Fruit fly (Drosophila melanogaster) whole organism, adult: Measurements from ENCODE around the gene mRRF1.

Source experiments
- CG11617 ChIP-seq: fragments of 200-800 bp; sonication (Bioruptor generic); optimal IDR thresholded peaks from 2 replicates; lab custom pipeline; 2017; ENCODE audit warnings: mild to moderate bottlenecking, missing biosample characterization, missing genetic modification reagents, missing genetic modification characterization
- CG12768 ChIP-seq: fragments of 200-800 bp; sonication (Bioruptor generic); optimal IDR thresholded peaks from 2 replicates; lab custom pipeline; 2017; ENCODE audit warnings: missing biosample characterization, missing genetic modification characterization, mild to moderate bottlenecking, moderate library complexity, missing genetic modification reagents
- CG14711 ChIP-seq: fragments of 200-800 bp; sonication (Bioruptor generic); optimal IDR thresholded peaks from 2 replicates; lab custom pipeline; 2018; ENCODE audit warnings: missing biosample characterization, mild to moderate bottlenecking, missing genetic modification characterization, moderate library complexity
- CG1620 ChIP-seq: fragments of 200-800 bp; sonication (Bioruptor generic); optimal IDR thresholded peaks from 2 replicates; lab custom pipeline; 2016; ENCODE audit warnings: missing biosample characterization, missing genetic modification characterization
- CG33017 ChIP-seq: fragments of 200-800 bp; sonication (Bioruptor generic); optimal IDR thresholded peaks from 2 replicates; lab custom pipeline; 2018; ENCODE audit warnings: missing biosample characterization, mild to moderate bottlenecking, missing genetic modification characterization, moderate library complexity
- CG5204 ChIP-seq: fragments of 200-800 bp; sonication (Bioruptor generic); optimal IDR thresholded peaks from 2 replicates; lab custom pipeline; 2016; ENCODE audit warnings: missing biosample characterization, missing genetic modification characterization
- CG7045 ChIP-seq: fragments of 200-800 bp; sonication (Bioruptor generic); optimal IDR thresholded peaks from 2 replicates; lab custom pipeline; 2017; ENCODE audit warnings: missing biosample characterization, mild to moderate bottlenecking, missing genetic modification characterization
- CG7101 ChIP-seq: fragments of 200-800 bp; sonication (Bioruptor generic); optimal IDR thresholded peaks from 2 replicates; lab custom pipeline; 2018; ENCODE audit warnings: missing biosample characterization, mild to moderate bottlenecking, missing genetic modification characterization, moderate library complexity
- Clk ChIP-seq: fragments of 200-800 bp; sonication (Bioruptor generic); optimal IDR thresholded peaks from 2 replicates; lab custom pipeline; 2017; ENCODE audit warnings: missing biosample characterization, missing genetic modification characterization
- Crg-1 ChIP-seq: fragments of 200-800 bp; sonication (Bioruptor generic); optimal IDR thresholded peaks from 2 replicates; lab custom pipeline; 2016; ENCODE audit warnings: missing biosample characterization, missing genetic modification characterization
- Hr96 ChIP-seq: fragments of 200-800 bp; sonication (Bioruptor generic); optimal IDR thresholded peaks from 2 replicates; lab custom pipeline; 2016; ENCODE audit warnings: missing biosample characterization, missing genetic modification characterization
- Mnt ChIP-seq: fragments of 200-800 bp; sonication (Bioruptor generic); optimal IDR thresholded peaks from 2 replicates; lab custom pipeline; 2016; ENCODE audit warnings: missing biosample characterization, mild to moderate bottlenecking, missing genetic modification characterization
- bab1 ChIP-seq: fragments of 200-800 bp; sonication (Bioruptor generic); optimal IDR thresholded peaks from 3 replicates; lab custom pipeline; 2019; ENCODE audit warnings: missing biosample characterization, mild to moderate bottlenecking, missing genetic modification characterization, moderate library complexity
- cic ChIP-seq: fragments of 200-800 bp; sonication (Bioruptor generic); optimal IDR thresholded peaks from 2 replicates; lab custom pipeline; 2017; ENCODE audit warnings: missing biosample characterization, mild to moderate bottlenecking, missing genetic modification characterization, moderate library complexity
- cnc ChIP-seq, 2 experiments: fragments of >200 bp; optimal IDR thresholded peaks; 2 replicates each; lab custom pipeline; 2017
- kay ChIP-seq: fragments of 200-800 bp; sonication (Bioruptor generic); peaks from one replicate; lab custom pipeline; 2016; ENCODE audit warnings: missing biosample characterization, missing genetic modification characterization, borderline replicate concordance
- ovo ChIP-seq: fragments of 200-800 bp; sonication (Bioruptor generic); optimal IDR thresholded peaks from 2 replicates; lab custom pipeline; 2016; ENCODE audit warnings: missing biosample characterization, missing genetic modification characterization
- pad ChIP-seq: fragments of 200-800 bp; sonication (Bioruptor generic); optimal IDR thresholded peaks from 3 replicates; lab custom pipeline; 2017; ENCODE audit warnings: missing biosample characterization, missing genetic modification characterization, mild to moderate bottlenecking, moderate library complexity, missing genetic modification reagents
- tj ChIP-seq: fragments of 200-800 bp; sonication (Bioruptor generic); optimal IDR thresholded peaks from 3 replicates; lab custom pipeline; 2017; ENCODE audit warnings: missing biosample characterization, mild to moderate bottlenecking, missing genetic modification characterization, moderate library complexity
- toe ChIP-seq: fragments of 200-800 bp; sonication (Bioruptor generic); optimal IDR thresholded peaks from 2 replicates; lab custom pipeline; 2016; ENCODE audit warnings: missing biosample characterization, missing genetic modification characterization

Gene mRRF1

dm6 chr3L:9366850-9367430 lies 2.8 kb downstream of the mRRF1 start, which contains the start of the genes Klp67A and CG4452:
Klp67A (minus strand) TSS chr3L:9367046.
CG4452 (plus strand) TSS chr3L:9367377.
- TF ChIP-seq pad (GFP tag; lab: Kevin White, UChicago): peak; percentile 30
- no peak for TF ChIP-seq Hr96 (GFP tag; lab: Kevin White, UChicago)
- peak; percentile 17 for TF ChIP-seq kay
- no peak for TF ChIP-seq Clk (GFP tag; lab: Kevin White, UChicago)
- TF ChIP-seq cnc (optimal IDR thresholded peaks at IDR 0.05; lab: Kevin White, UChicago): no peak
- TF ChIP-seq Crg-1: no peak
- peak; percentile 27 for TF ChIP-seq CG12768 (GFP tag; lab: Kevin White, UChicago)
- peak; percentile 76 for TF ChIP-seq CG14711 (tag; lab: Kevin White, UChicago)
- peak; percentile 13 for TF ChIP-seq CG33017 (tag; lab: Kevin White, UChicago)
- TF ChIP-seq tj (GFP tag; lab: Kevin White, UChicago): no peak
- no peak for TF ChIP-seq cic (GFP tag; lab: Kevin White, UChicago)
- peak; percentile 39 for TF ChIP-seq ovo (GFP tag; lab: Kevin White, UChicago)
- TF ChIP-seq toe (GFP tag; lab: Kevin White, UChicago): no peak
- no peak for TF ChIP-seq CG7045 (GFP tag; lab: Kevin White, UChicago)
- no peak for TF ChIP-seq bab1 (GFP tag; lab: Kevin White, UChicago)
- peak; percentile 36 for TF ChIP-seq Mnt
- peak; percentile 56 for TF ChIP-seq CG1620 (GFP tag; lab: Kevin White, UChicago)
- peak; percentile 64 for TF ChIP-seq CG11617 (GFP tag; lab: Kevin White, UChicago)
- peak; percentile 13 for TF ChIP-seq CG7101
- no peak for TF ChIP-seq CG5204 (GFP tag; lab: Kevin White, UChicago)

- TF ChIP-seq cic (GFP tag; lab: Kevin White, UChicago) (peak; percentile 67), kay (peak; percentile 85), CG1620 (GFP tag; lab: Kevin White, UChicago) (no peak), tj (GFP tag; lab: Kevin White, UChicago) (peak; percentile 100), CG12768 (GFP tag; lab: Kevin White, UChicago) (peak; percentile 16), CG11617 (GFP tag; lab: Kevin White, UChicago) (peak; percentile 60), bab1 (GFP tag; lab: Kevin White, UChicago) (peak; percentile 13), toe (GFP tag; lab: Kevin White, UChicago) (no peak)
Observed at dm6 chr3L:9367431-9367867, 3.3 kb downstream of the mRRF1 start.

dm6 chr3L:9368665-9369064 lies 4.5 kb downstream of the mRRF1 start:
- TF ChIP-seq cnc (optimal IDR thresholded peaks at IDR 0.05; lab: Kevin White, UChicago) (no peak), CG14711 (tag; lab: Kevin White, UChicago) (no peak), ovo (GFP tag; lab: Kevin White, UChicago) (no peak), kay (no peak), toe (GFP tag; lab: Kevin White, UChicago) (no peak), cic (GFP tag; lab: Kevin White, UChicago) (no peak)

- TF ChIP-seq tj (GFP tag; lab: Kevin White, UChicago) (peak; percentile 88), kay (peak; percentile 88), Hr96 (GFP tag; lab: Kevin White, UChicago) (no peak), CG7101 (peak; percentile 61), Crg-1 (peak; percentile 12), Clk (GFP tag; lab: Kevin White, UChicago) (peak; percentile 22), CG7045 (GFP tag; lab: Kevin White, UChicago) (no peak), CG14711 (tag; lab: Kevin White, UChicago) (peak; percentile 49), Mnt (peak; percentile 40), bab1 (GFP tag; lab: Kevin White, UChicago) (peak; percentile 56), CG11617 (GFP tag; lab: Kevin White, UChicago) (peak; percentile 48), pad (GFP tag; lab: Kevin White, UChicago) (peak; percentile 18), CG5204 (GFP tag; lab: Kevin White, UChicago) (no peak)
Observed at dm6 chr3L:9370907-9371365, 6.8 kb downstream of the mRRF1 start, which contains the start of gene Fdx1. Fdx1 (minus strand) TSS chr3L:9371238.

dm6 chr3L:9372278-9372975 lies 8.3 kb downstream of the mRRF1 start, which contains the start of the genes Hsp67Bc, CG4456 and Hsp22:
Hsp67Bc (minus strand) TSS chr3L:9372497.
CG4456 (plus strand) TSS chr3L:9372722.
Hsp22 (plus strand) TSS chr3L:9372931.
- TF ChIP-seq CG11617 (GFP tag; lab: Kevin White, UChicago) (no peak), CG7045 (GFP tag; lab: Kevin White, UChicago) (no peak), CG12768 (GFP tag; lab: Kevin White, UChicago) (peak; percentile 33), Hr96 (GFP tag; lab: Kevin White, UChicago) (no peak), cic (GFP tag; lab: Kevin White, UChicago) (peak; percentile 39), ovo (GFP tag; lab: Kevin White, UChicago) (peak; percentile 19), tj (GFP tag; lab: Kevin White, UChicago) (no peak), pad (GFP tag; lab: Kevin White, UChicago) (no peak), toe (GFP tag; lab: Kevin White, UChicago) (no peak)
